Worm (Caenorhabditis elegans): ENCODE results near the gene K12H4.2.

ce11 chrIII:8067798-8068197 lies 20.3 kb downstream of the K12H4.2 start:
- TF ChIP-seq dmd-6 (GFP tag; IDR thresholded peaks at IDR 0.05) (no peak), hif-1 (tag; optimal IDR thresholded peaks at IDR 0.05) (no peak), ama-1 (optimal IDR thresholded peaks at IDR 0.05) (no peak), snpc-4 (tag; optimal IDR thresholded peaks at IDR 0.05) (no peak), F10B5.3 (tag; optimal IDR thresholded peaks at IDR 0.05) (no peak), unc-39 (tag; optimal IDR thresholded peaks at IDR 0.05) (no peak), R02D3.7 (tag; optimal IDR thresholded peaks at IDR 0.05) (no peak), lsy-2 (tag; optimal IDR thresholded peaks at IDR 0.05) (no peak), nhr-10 (tag; optimal IDR thresholded peaks at IDR 0.05) (no peak), Y105C5A.15 (GFP tag; IDR thresholded peaks at IDR 0.05) (no peak), madf-5 (GFP tag; IDR thresholded peaks at IDR 0.05) (no peak), nhr-11 (tag; optimal IDR thresholded peaks at IDR 0.05) (no peak), F49E8.2 (tag; optimal IDR thresholded peaks at IDR 0.05; ENCODE audit: borderline replicate concordance) (no peak), aly-2 (tag; optimal IDR thresholded peaks at IDR 0.05) (no peak)

Measured in whole organism, L4 larva.